Worm (Caenorhabditis elegans) whole organism, young adult: ENCODE measurements around the gene mtm-5.

Source experiments
- B0261.1 ChIP-seq: sonication (generic microtip); optimal IDR thresholded peaks from 2 replicates; lab custom pipeline; 2016; ENCODE audit warnings: mild to moderate bottlenecking, missing genetic modification characterization, moderate library complexity, missing compliant biosample characterization
- B0336.3 ChIP-seq: fragments of 200-800 bp; sonication (Bioruptor generic); IDR thresholded peaks from 2 replicates; pipeline ENCODE4 v1.3.6; 2022; ENCODE audit warnings: missing genetic modification characterization, missing compliant biosample characterization
- C06A6.2 ChIP-seq: fragments of 200-800 bp; sonication (Bioruptor generic); conservative IDR thresholded peaks from 2 replicates; pipeline ENCODE4 v1.3.6; 2022; ENCODE audit warnings: missing genetic modification characterization, missing compliant biosample characterization
- F33H1.4 ChIP-seq: fragments of 200-800 bp; sonication (Bioruptor generic); IDR thresholded peaks from 2 replicates; pipeline ENCODE4 v1.3.6; 2022; ENCODE audit warnings: missing genetic modification reagents, missing genetic modification characterization, missing compliant biosample characterization
- F39B2.1 ChIP-seq: fragments of 200-800 bp; sonication (Bioruptor generic); IDR thresholded peaks from 2 replicates; pipeline ENCODE4 v1.3.6; 2022; ENCODE audit warnings: missing genetic modification reagents, missing genetic modification characterization, missing compliant biosample characterization
- F49E8.2 ChIP-seq: sonication (generic microtip); optimal IDR thresholded peaks from 3 replicates; lab custom pipeline; 2017; ENCODE audit warnings: missing genetic modification characterization, mild to moderate bottlenecking, missing compliant biosample characterization, antibody characterized with exemption, moderate library complexity; ENCODE audit not compliant: insufficient read depth
- K12H6.12 ChIP-seq: fragments of 200-800 bp; sonication (Bioruptor generic); optimal IDR thresholded peaks from 2 replicates; lab custom pipeline; 2018; ENCODE audit warnings: mild to moderate bottlenecking, missing genetic modification characterization, missing compliant biosample characterization
- Y53F4B.3 ChIP-seq: fragments of 200-800 bp; sonication (Bioruptor generic); IDR thresholded peaks from 2 replicates; pipeline ENCODE4 v1.3.6; 2022; ENCODE audit warnings: missing genetic modification reagents, missing genetic modification characterization, missing compliant biosample characterization
- Y67H2A.10 ChIP-seq: fragments of 200-800 bp; sonication (Bioruptor generic); conservative IDR thresholded peaks from 2 replicates; pipeline ENCODE4 v1.3.6; 2022; ENCODE audit warnings: missing genetic modification reagents, missing genetic modification characterization, missing compliant biosample characterization
- Y79H2A.3 ChIP-seq: fragments of 200-800 bp; sonication (Bioruptor generic); conservative IDR thresholded peaks from 2 replicates; pipeline ENCODE4 v1.3.6; 2022; ENCODE audit warnings: missing genetic modification reagents, missing genetic modification characterization, missing compliant biosample characterization
- aptf-3 ChIP-seq: fragments of 200-800 bp; sonication (Bioruptor generic); IDR thresholded peaks from 2 replicates; pipeline ENCODE4 v1.3.6; 2022; ENCODE audit warnings: missing genetic modification characterization, missing compliant biosample characterization
- attf-3 ChIP-seq: fragments of 200-800 bp; sonication (Bioruptor generic); conservative IDR thresholded peaks from 2 replicates; pipeline ENCODE4 v1.3.6; 2022; ENCODE audit warnings: missing genetic modification reagents, missing genetic modification characterization, missing compliant biosample characterization
- attf-6 ChIP-seq: fragments of 200-800 bp; sonication (Bioruptor generic); IDR thresholded peaks from 2 replicates; pipeline ENCODE4 v1.3.6; 2022; ENCODE audit warnings: missing genetic modification reagents, missing genetic modification characterization, missing compliant biosample characterization
- cebp-1 ChIP-seq, 2 experiments: fragments of 200-800 bp in 1 of 2; sonication (Bioruptor generic) in 1 of 2; sonication (generic microtip) in 1 of 2; IDR thresholded peaks in 1 of 2; optimal IDR thresholded peaks in 1 of 2; 2 replicates each; pipeline versions ENCODE4 v1.3.6 to Lab custom; 2017 to 2022; ENCODE audit warnings: missing compliant biosample characterization in 2 of 2, missing genetic modification characterization in 2 of 2, mild to moderate bottlenecking in 1 of 2, missing genetic modification reagents in 1 of 2, moderate library complexity in 1 of 2
- ceh-40 ChIP-seq: fragments of 200-800 bp; sonication (Bioruptor generic); IDR thresholded peaks from 2 replicates; pipeline ENCODE4 v1.3.6; 2022; ENCODE audit warnings: missing genetic modification characterization, missing compliant biosample characterization
- egl-44 ChIP-seq: fragments of 200-800 bp; sonication (Bioruptor generic); IDR thresholded peaks from 2 replicates; pipeline ENCODE4 v1.3.6; 2022; ENCODE audit warnings: missing genetic modification reagents, missing genetic modification characterization, missing compliant biosample characterization
- ekl-4 ChIP-seq: fragments of 200-800 bp; sonication (Bioruptor generic); IDR thresholded peaks from 2 replicates; pipeline ENCODE4 v1.3.6; 2022; ENCODE audit warnings: missing genetic modification reagents, missing genetic modification characterization, missing compliant biosample characterization
- ets-4 ChIP-seq: fragments of 200-800 bp; sonication (Bioruptor generic); optimal IDR thresholded peaks from 2 replicates; lab custom pipeline; 2018; ENCODE audit warnings: mild to moderate bottlenecking, missing genetic modification characterization, missing compliant biosample characterization
- gei-17 ChIP-seq: fragments of 200-800 bp; sonication (Bioruptor generic); optimal IDR thresholded peaks from 2 replicates; lab custom pipeline; 2018; ENCODE audit warnings: mild to moderate bottlenecking, missing genetic modification characterization, missing compliant biosample characterization
- hlh-26 ChIP-seq: fragments of 200-800 bp; sonication (Bioruptor generic); conservative IDR thresholded peaks from 2 replicates; pipeline ENCODE4 v1.3.6; 2022; ENCODE audit warnings: missing genetic modification reagents, missing genetic modification characterization, missing compliant biosample characterization
- hmg-20 ChIP-seq: fragments of 200-800 bp; sonication (Bioruptor generic); IDR thresholded peaks from 2 replicates; pipeline ENCODE4 v1.3.6; 2022; ENCODE audit warnings: missing genetic modification reagents, missing genetic modification characterization, missing compliant biosample characterization
- let-607 ChIP-seq, 2 experiments: fragments of 200-800 bp in 1 of 2; sonication (Bioruptor generic) in 1 of 2; sonication (generic microtip) in 1 of 2; optimal IDR thresholded peaks; 2 replicates each; lab custom pipeline; 2016 to 2018; ENCODE audit warnings: mild to moderate bottlenecking in 2 of 2, missing compliant biosample characterization in 2 of 2, missing genetic modification characterization in 2 of 2, moderate library complexity in 2 of 2, missing genotype in 1 of 2
- lin-40 ChIP-seq: sonication (generic microtip); optimal IDR thresholded peaks from 2 replicates; lab custom pipeline; 2016; ENCODE audit warnings: missing genetic modification characterization, mild to moderate bottlenecking, missing compliant biosample characterization, missing genotype, missing genetic modification reagents
- lsl-1 ChIP-seq: fragments of 200-800 bp; sonication (Bioruptor generic); optimal IDR thresholded peaks from 2 replicates; lab custom pipeline; 2018; ENCODE audit warnings: mild to moderate bottlenecking, missing genetic modification characterization, moderate library complexity, missing compliant biosample characterization
- madf-10 ChIP-seq: sonication (generic microtip); optimal IDR thresholded peaks from 2 replicates; lab custom pipeline; 2016; ENCODE audit warnings: mild to moderate bottlenecking, missing genetic modification characterization, missing compliant biosample characterization
- nfya-2 ChIP-seq: fragments of 200-800 bp; sonication (Bioruptor generic); IDR thresholded peaks from 2 replicates; pipeline ENCODE4 v1.3.6; 2022; ENCODE audit warnings: missing genetic modification reagents, missing genetic modification characterization, missing compliant biosample characterization
- nfyb-1 ChIP-seq: fragments of 200-800 bp; sonication (Bioruptor generic); IDR thresholded peaks from 2 replicates; pipeline ENCODE4 v1.3.6; 2022; ENCODE audit warnings: missing genetic modification reagents, missing genetic modification characterization, missing compliant biosample characterization
- pbrm-1 ChIP-seq: fragments of 200-800 bp; sonication (Bioruptor generic); IDR thresholded peaks from 2 replicates; pipeline ENCODE4 v1.3.6; 2022; ENCODE audit warnings: missing genetic modification reagents, missing genetic modification characterization, missing compliant biosample characterization
- tbp1 ChIP-seq: fragments of 200-800 bp; sonication (Bioruptor generic); optimal IDR thresholded peaks from 2 replicates; lab custom pipeline; 2018; ENCODE audit warnings: mild to moderate bottlenecking, missing genetic modification characterization, missing compliant biosample characterization
- tlf-1 ChIP-seq: fragments of 200-800 bp; sonication (Bioruptor generic); optimal IDR thresholded peaks from 2 replicates; lab custom pipeline; 2018; ENCODE audit warnings: mild to moderate bottlenecking, missing genetic modification characterization, missing compliant biosample characterization
- xnd-1 ChIP-seq: sonication (generic microtip); optimal IDR thresholded peaks from 2 replicates; lab custom pipeline; 2016; ENCODE audit warnings: missing genotype, missing genetic modification reagents, missing genetic modification characterization, missing compliant biosample characterization
- zfh-2 ChIP-seq: fragments of 200-800 bp; sonication (Bioruptor generic); conservative IDR thresholded peaks from 2 replicates; pipeline ENCODE4 v1.3.6; 2022; ENCODE audit warnings: missing genetic modification reagents, missing genetic modification characterization, missing compliant biosample characterization
- zim-3 ChIP-seq: sonication (generic microtip); optimal IDR thresholded peaks from 2 replicates; lab custom pipeline; 2017; ENCODE audit warnings: mild to moderate bottlenecking, missing genetic modification characterization, moderate library complexity, missing compliant biosample characterization
- ztf-18 ChIP-seq: sonication (generic microtip); optimal IDR thresholded peaks from 2 replicates; lab custom pipeline; 2016; ENCODE audit warnings: missing genotype, mild to moderate bottlenecking, missing genetic modification characterization, missing compliant biosample characterization

mtm-5 gene

DNA sequence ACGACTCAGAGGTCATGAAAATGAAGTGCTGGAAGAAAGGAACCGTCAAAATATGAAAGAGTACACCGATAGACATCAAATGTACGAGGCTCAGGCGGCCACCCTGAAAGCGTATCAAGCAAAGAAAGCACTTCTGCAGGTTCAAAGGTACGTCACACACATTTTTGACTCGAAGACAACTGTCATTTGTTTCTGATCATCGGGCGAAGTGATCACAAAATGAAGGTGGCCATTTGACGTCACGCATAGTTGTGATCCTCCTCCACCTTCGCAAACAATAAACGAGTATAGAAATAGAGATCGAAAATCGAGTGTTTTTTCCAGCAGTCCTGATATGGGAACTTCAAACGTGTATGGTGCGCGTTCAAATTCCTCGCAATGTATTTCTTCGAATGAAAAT is 44.0 kb downstream of the mtm-5 start:
- TF ChIP-seq ztf-18 (no peak), attf-3 (GFP tag; lab: Robert Waterston, UW) (no peak), tbp1 (GFP tag; lab: Kevin White, UChicago) (no peak), cebp-1 (GFP tag; IDR thresholded peaks at IDR 0.05; lab: Robert Waterston, UW) (no peak), cebp-1 (tag; optimal IDR thresholded peaks at IDR 0.05; lab: Kevin White, UChicago) (no peak), attf-6 (no peak), nfyb-1 (GFP tag; lab: Robert Waterston, UW) (no peak), zfh-2 (GFP tag; lab: Robert Waterston, UW) (no peak), Y79H2A.3 (GFP tag; lab: Robert Waterston, UW) (no peak), F49E8.2 (tag; lab: Kevin White, UChicago) (no peak), zim-3 (no peak), F39B2.1 (no peak), Y53F4B.3 (GFP tag; lab: Robert Waterston, UW) (no peak), egl-44 (GFP tag; lab: Robert Waterston, UW) (no peak)

DNA sequence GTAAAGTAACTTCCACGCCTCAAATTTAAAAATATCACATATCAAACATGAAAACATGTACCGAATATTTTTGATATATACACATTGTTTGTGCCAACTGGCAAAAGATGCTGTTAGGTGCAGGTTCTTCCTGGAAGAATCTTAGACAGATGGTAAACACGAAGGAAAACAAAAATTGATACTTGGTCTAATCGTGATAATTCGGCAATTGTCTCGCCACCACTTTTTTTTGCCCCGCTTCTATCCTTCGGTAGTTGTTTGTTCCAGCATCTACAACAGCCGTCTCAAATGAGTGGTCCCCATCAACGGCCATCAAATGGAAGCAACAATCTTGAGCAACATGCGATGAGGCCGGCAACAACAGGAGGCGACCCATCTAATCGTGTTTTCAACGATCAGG is 45.8 kb downstream of the mtm-5 start:
- no peak for TF ChIP-seq B0336.3 (GFP tag; lab: Robert Waterston, UW)
- TF ChIP-seq B0261.1 (tag; lab: Kevin White, UChicago): no peak
- no peak for TF ChIP-seq attf-6
- no peak for TF ChIP-seq tlf-1 (GFP tag; lab: Kevin White, UChicago)
- no peak for TF ChIP-seq F39B2.1
- TF ChIP-seq hlh-26: no peak
- TF ChIP-seq aptf-3: no peak
- no peak for TF ChIP-seq ceh-40 (GFP tag; lab: Robert Waterston, UW)
- no peak for TF ChIP-seq lsl-1 (GFP tag; lab: Kevin White, UChicago)
- no peak for TF ChIP-seq K12H6.12 (tag; lab: Kevin White, UChicago)

DNA sequence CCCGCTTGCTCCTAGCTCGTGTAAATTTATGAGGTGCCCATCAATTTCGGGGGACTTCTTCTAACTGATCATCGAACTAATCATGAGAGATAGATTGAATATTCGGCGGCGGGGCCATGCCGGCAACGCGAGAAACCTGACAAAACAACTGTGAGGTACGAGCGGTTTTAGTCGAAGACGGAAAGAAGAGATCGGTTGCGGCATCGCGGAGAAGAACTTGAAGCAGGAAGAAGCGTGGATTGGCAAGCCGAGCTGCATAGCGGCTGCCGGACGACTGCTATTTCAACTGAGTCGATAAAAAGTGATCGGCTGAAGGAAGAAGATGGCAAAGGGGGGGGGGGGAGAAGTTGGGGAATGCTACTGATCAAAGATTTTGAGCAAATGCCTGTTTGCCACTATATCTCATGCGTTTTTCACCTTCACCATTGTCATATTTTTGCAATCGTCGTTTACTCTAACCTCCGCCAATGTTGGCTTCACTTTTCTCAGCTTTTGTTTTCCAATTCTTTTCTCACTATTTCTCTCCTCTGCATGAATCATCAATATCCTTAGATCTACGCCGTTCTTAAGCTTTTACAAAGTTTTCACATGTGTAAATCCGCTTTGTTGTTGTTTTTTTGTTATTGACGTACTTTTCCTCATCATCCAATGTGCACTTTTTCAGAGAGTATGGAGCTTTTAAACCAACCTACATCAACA is 47.6 kb downstream of the mtm-5 start, which contains the start of gene pqn-62:
TSS of gene pqn-62 (plus strand) at position 649 of the 699 bp plus-strand sequence.
- TF ChIP-seq F33H1.4: no peak
- no peak for TF ChIP-seq Y79H2A.3 (GFP tag; lab: Robert Waterston, UW)
- no peak for TF ChIP-seq xnd-1 (tag; lab: Kevin White, UChicago)

DNA sequence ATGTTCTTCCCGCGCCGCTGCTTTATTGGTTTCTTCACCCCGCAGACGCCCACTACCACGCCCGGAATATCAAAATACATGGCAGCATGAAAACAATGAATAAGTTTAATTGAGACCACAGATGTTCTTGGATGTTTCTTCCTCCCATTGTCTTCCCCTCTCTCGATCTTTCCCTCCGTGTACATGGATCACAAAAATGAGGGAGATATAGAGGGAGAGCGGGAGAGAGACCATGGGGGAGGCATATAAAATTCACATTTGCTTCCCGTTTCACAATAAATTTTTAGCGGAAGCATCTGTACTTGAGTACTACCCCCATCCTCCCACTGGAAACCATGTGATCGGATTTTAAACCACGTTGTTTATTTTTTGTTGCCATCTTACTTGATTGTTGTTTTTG is 49.8 kb downstream of the mtm-5 start:
- no peak for TF ChIP-seq F33H1.4
- TF ChIP-seq gei-17 (GFP tag; lab: Kevin White, UChicago): no peak
- no peak for TF ChIP-seq ets-4 (GFP tag; lab: Kevin White, UChicago)
- no peak for TF ChIP-seq C06A6.2 (GFP tag; lab: Robert Waterston, UW)
- no peak for TF ChIP-seq B0261.1 (tag; lab: Kevin White, UChicago)
- no peak for TF ChIP-seq hlh-26
- no peak for TF ChIP-seq tbp1 (GFP tag; lab: Kevin White, UChicago)
- TF ChIP-seq Y53F4B.3 (GFP tag; lab: Robert Waterston, UW): no peak
- TF ChIP-seq, all 124 proteins: peak for 0

DNA sequence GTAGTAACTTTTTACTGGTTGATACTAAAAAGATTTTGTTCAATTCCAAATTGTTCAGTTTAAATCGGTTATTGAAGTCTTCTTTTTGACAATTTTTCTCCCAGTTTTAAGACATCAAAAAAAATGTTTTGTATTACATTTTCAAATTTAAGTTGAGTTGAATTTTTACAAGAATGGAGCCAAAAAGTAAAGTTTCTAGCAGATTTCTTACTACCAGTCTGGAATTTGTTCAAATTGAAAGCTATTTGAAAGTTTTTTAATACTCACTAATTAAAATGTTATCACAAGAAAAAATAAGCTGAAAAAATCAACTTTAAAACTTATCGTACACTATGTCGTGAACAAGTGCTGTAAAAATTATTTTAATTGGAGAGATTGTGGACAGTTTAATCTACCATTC is 53.1 kb downstream of the mtm-5 start:
- TF ChIP-seq ekl-4 (GFP tag; lab: Robert Waterston, UW): no peak
- no peak for TF ChIP-seq Y67H2A.10 (GFP tag; lab: Robert Waterston, UW)
- TF ChIP-seq madf-10 (tag; lab: Kevin White, UChicago): no peak
- no peak for TF ChIP-seq F39B2.1
- TF ChIP-seq F49E8.2 (tag; lab: Kevin White, UChicago): no peak
- no peak for TF ChIP-seq let-607 (tag; optimal IDR thresholded peaks at IDR 0.05; lab: Kevin White, UChicago)
- TF ChIP-seq pbrm-1 (GFP tag; lab: Robert Waterston, UW): no peak
- TF ChIP-seq F33H1.4: no peak
- no peak for TF ChIP-seq lin-40
- TF ChIP-seq hmg-20 (GFP tag; lab: Robert Waterston, UW): no peak
- TF ChIP-seq nfya-2 (GFP tag; lab: Robert Waterston, UW): no peak
